Worm (Caenorhabditis elegans): Measurements from ENCODE around the gene F14F9.2.

ce11 chrV:5158302-5158701, 13.7 kb downstream of the F14F9.2 start, which contains the start of gene abu-15:
- no peak for TF ChIP-seq lsy-2 (tag; optimal IDR thresholded peaks at IDR 0.05)
- no peak for TF ChIP-seq ZK546.5 (tag; optimal IDR thresholded peaks at IDR 0.05)
- no peak for TF ChIP-seq aly-2 (tag; optimal IDR thresholded peaks at IDR 0.05)
- no peak for TF ChIP-seq nhr-76 (tag; optimal IDR thresholded peaks at IDR 0.05)
